Worm (Caenorhabditis elegans) whole organism, midembryonic: Measurements from ENCODE around the gene str-182.

Experiments used
- T22C8.4 ChIP-seq: fragments of 200-800 bp; sonication (Bioruptor generic); IDR thresholded peaks from 2 replicates; pipeline ENCODE4 v1.3.6; 2022; ENCODE audit warnings: missing genetic modification characterization, missing compliant biosample characterization
- cog-1 ChIP-seq: sonication (generic microtip); optimal IDR thresholded peaks from 2 replicates; lab custom pipeline; 2016; ENCODE audit warnings: missing genetic modification characterization, missing compliant biosample characterization
- flt-1 ChIP-seq: fragments of 200-800 bp; sonication (Bioruptor generic); IDR thresholded peaks from 2 replicates; pipeline ENCODE4 v1.3.6; 2022; ENCODE audit warnings: missing genetic modification characterization, missing compliant biosample characterization
- klf-2 ChIP-seq: fragments of 200-800 bp; sonication (Bioruptor generic); conservative IDR thresholded peaks from 2 replicates; pipeline ENCODE4 v1.3.6; 2022; ENCODE audit warnings: missing genetic modification reagents, missing genetic modification characterization, missing compliant biosample characterization
- med-1 ChIP-seq: sonication (generic microtip); optimal IDR thresholded peaks from 2 replicates; lab custom pipeline; 2017; ENCODE audit warnings: missing genetic modification characterization, mild to moderate bottlenecking, missing compliant biosample characterization, antibody characterized with exemption, missing genetic modification reagents; ENCODE audit not compliant: insufficient read depth
- ref-1 ChIP-seq: fragments of 200-800 bp; sonication (Bioruptor generic); conservative IDR thresholded peaks from 2 replicates; pipeline ENCODE4 v1.3.6; 2022; ENCODE audit warnings: missing genetic modification reagents, missing genetic modification characterization, missing compliant biosample characterization
- tab-1 ChIP-seq: fragments of 200-800 bp; sonication (Bioruptor generic); IDR thresholded peaks from 2 replicates; pipeline ENCODE4 v1.3.6; 2022; ENCODE audit warnings: missing genetic modification characterization, missing compliant biosample characterization
- ztf-23 ChIP-seq: fragments of 200-800 bp; sonication (Bioruptor generic); IDR thresholded peaks from 2 replicates; pipeline ENCODE4 v1.3.6; 2022; ENCODE audit warnings: missing genetic modification reagents, missing genetic modification characterization, missing compliant biosample characterization
- ztf-29 ChIP-seq: fragments of 200-800 bp; sonication (Bioruptor generic); IDR thresholded peaks from 2 replicates; pipeline ENCODE4 v1.3.6; 2022; ENCODE audit warnings: missing genetic modification reagents, missing genetic modification characterization, missing compliant biosample characterization

str-182 gene

DNA sequence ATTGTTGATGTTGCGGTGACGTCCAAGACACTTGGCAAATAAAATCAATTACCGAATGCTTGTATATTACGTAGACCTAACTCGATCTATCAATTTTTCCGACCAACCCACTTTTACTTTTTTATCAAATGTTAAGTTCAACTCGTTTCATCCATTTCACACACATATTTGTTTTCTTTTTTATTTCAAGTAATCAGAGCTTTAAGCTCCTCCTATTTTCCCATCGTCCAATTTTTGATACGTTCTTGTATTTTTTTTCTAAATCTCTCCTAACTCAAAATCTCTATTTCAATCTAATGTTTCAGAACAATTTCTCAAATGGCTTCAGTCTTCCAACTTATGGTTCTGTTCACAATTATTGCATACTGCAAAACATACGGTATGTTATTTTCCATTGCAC is 34.8 kb downstream of the str-182 start, which contains the start of gene ZK856.6:
Gene ZK856.6, plus strand, starts transcription at position 301 of the 400 bp plus-strand sequence.
- TF ChIP-seq med-1 (GFP tag; lab: Kevin White, UChicago) (no peak), flt-1 (GFP tag; lab: Robert Waterston, UW) (no peak), tab-1 (no peak), T22C8.4 (GFP tag; lab: Robert Waterston, UW) (no peak), klf-2 (GFP tag; lab: Robert Waterston, UW) (no peak), ztf-23 (GFP tag; lab: Robert Waterston, UW) (no peak), cog-1 (tag; lab: Kevin White, UChicago) (no peak), ztf-29 (GFP tag; lab: Robert Waterston, UW) (no peak), ref-1 (no peak)

DNA sequence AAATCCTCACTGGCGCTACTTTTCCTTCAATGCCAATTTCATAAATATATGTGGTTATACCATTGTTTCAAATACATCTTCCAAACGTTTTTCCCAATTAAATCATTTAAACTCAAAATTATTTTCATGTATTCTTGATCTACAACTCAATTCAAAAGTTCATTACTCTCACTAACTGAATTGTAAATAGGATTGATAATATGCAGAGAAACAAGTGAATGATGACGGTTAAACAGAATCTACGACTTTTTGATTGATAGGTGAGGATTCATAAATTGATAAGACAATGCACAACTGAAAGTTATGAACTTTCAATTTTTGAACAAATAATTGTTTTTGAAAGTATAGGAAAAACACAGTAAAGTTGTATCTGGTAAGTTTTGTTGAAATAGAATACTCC is 42.0 kb downstream of the str-182 start:
- TF ChIP-seq ref-1 = no peak
- TF ChIP-seq cog-1 (tag; lab: Kevin White, UChicago) = no peak
- TF ChIP-seq ztf-23 (GFP tag; lab: Robert Waterston, UW) = no peak
- TF ChIP-seq med-1 (GFP tag; lab: Kevin White, UChicago) = no peak
- no peak for TF ChIP-seq ztf-29 (GFP tag; lab: Robert Waterston, UW)
- TF ChIP-seq flt-1 (GFP tag; lab: Robert Waterston, UW) = no peak
- no peak for TF ChIP-seq T22C8.4 (GFP tag; lab: Robert Waterston, UW)
- no peak for TF ChIP-seq tab-1
- TF ChIP-seq klf-2 (GFP tag; lab: Robert Waterston, UW) = no peak

DNA sequence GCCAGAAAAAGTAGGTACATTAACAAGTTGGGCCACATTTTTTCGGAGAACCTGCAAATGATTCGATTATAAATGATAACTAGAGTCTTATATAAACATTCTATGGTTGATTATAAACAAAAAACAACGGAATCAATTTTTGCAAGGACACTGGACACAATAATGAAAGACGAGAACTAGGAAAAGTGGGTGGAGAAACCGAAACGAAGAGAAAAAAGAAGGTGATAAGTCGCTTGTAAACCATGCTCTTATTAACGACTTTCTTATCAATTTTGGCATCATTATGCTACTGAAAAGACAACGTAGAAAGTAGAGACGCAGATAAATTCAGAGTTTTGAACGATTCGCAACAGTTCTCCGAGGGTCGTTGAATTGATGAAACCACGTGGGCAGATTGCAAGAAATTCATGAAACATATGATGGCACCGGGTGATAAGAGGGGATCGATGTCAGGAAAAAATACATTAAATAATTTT is 43.1 kb downstream of the str-182 start, which contains the start of gene ZK856.5:
Gene ZK856.5, minus strand, starts transcription at position 51 of the 476 bp plus-strand sequence.
- TF ChIP-seq klf-2 (GFP tag; lab: Robert Waterston, UW) = no peak
- TF ChIP-seq T22C8.4 (GFP tag; lab: Robert Waterston, UW) = no peak
- TF ChIP-seq flt-1 (GFP tag; lab: Robert Waterston, UW) = no peak
- no peak for TF ChIP-seq cog-1 (tag; lab: Kevin White, UChicago)
- no peak for TF ChIP-seq med-1 (GFP tag; lab: Kevin White, UChicago)
- TF ChIP-seq tab-1 = no peak
- no peak for TF ChIP-seq ref-1
- no peak for TF ChIP-seq ztf-23 (GFP tag; lab: Robert Waterston, UW)
- no peak for TF ChIP-seq ztf-29 (GFP tag; lab: Robert Waterston, UW)

DNA sequence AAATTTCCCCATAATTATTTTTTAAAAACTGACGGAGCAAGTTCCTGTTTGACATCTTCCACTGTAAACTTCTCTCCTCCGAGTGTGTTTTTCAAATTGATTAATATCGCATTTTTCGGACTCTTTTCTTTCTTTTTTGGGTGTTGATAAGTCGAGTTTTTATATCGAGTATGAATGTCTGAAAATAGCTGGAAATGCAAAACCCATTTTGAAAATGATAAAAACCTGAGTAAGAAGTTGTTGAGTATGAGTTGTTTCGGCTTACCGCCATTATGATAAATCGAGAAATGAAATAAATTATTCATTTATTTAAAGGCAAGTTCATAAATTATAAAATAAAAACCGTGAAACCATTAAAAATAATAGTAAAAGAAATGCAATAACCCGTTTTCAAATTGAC is 47.5 kb downstream of the str-182 start, which contains the start of gene ZK856.18:
Gene ZK856.18, minus strand, starts transcription at position 289 of the 400 bp plus-strand sequence.
- TF ChIP-seq ztf-23 (GFP tag; lab: Robert Waterston, UW) (no peak), med-1 (GFP tag; lab: Kevin White, UChicago) (no peak), T22C8.4 (GFP tag; lab: Robert Waterston, UW) (no peak), cog-1 (tag; lab: Kevin White, UChicago) (no peak), klf-2 (GFP tag; lab: Robert Waterston, UW) (no peak), ztf-29 (GFP tag; lab: Robert Waterston, UW) (no peak), flt-1 (GFP tag; lab: Robert Waterston, UW) (no peak), ref-1 (no peak), tab-1 (no peak)

DNA sequence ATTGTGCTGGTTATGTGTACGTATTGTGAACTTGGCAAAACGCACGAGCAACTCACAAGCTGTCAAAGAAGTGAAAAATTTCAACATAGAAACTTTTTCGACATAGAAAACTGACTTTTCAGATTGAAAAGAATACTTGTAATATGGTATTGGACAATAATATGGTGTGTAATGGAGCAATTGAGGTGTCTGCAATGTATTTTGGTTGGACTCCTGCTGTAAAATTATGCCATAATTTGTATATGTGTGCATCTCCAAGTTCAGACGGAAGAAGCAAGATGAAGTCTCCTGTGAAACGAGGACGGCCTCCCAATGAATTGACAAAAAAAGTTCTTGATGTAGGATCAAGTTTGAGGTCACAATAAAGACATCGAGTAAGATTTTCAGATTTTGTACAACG is 49.4 kb downstream of the str-182 start:
- no peak for TF ChIP-seq ztf-29 (GFP tag; lab: Robert Waterston, UW)
- TF ChIP-seq klf-2 (GFP tag; lab: Robert Waterston, UW) = no peak
- no peak for TF ChIP-seq tab-1
- no peak for TF ChIP-seq med-1 (GFP tag; lab: Kevin White, UChicago)
- no peak for TF ChIP-seq T22C8.4 (GFP tag; lab: Robert Waterston, UW)
- TF ChIP-seq ztf-23 (GFP tag; lab: Robert Waterston, UW) = no peak

DNA sequence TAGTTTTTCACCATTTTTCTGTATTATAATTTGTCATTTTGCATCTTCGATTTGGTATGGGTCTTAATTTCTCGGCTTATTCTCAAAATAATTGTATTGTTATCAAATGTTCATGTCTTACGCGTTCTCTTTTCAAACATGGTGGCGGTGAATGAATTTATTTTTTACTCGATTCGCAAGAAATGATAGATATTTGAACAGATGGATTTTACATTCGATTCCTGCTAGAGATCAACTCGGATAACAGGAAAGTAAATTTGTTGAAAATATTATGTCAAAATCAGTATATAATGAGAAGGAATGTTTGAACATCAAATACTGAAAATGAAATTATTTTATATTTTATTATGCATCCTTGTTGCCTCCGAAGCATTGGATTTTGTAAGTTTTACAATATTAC is 50.2 kb downstream of the str-182 start, which contains the start of gene ZK856.4:
Gene ZK856.4, plus strand, starts transcription at position 301 of the 400 bp plus-strand sequence.
- TF ChIP-seq cog-1 (tag; lab: Kevin White, UChicago) (no peak), ztf-29 (GFP tag; lab: Robert Waterston, UW) (no peak), flt-1 (GFP tag; lab: Robert Waterston, UW) (no peak), ref-1 (no peak), T22C8.4 (GFP tag; lab: Robert Waterston, UW) (no peak), klf-2 (GFP tag; lab: Robert Waterston, UW) (no peak), tab-1 (no peak)
